Worm (Caenorhabditis elegans) whole organism, L3 larva: ENCODE measurements around the gene C16D9.1.

Experiments used
- ceh-16 ChIP-seq: sonication (generic microtip); optimal IDR thresholded peaks from 2 replicates; lab custom pipeline; 2017; ENCODE audit warnings: missing biosample characterization, missing genetic modification characterization
- ceh-28 ChIP-seq: fragments of 150-350 bp; optimal IDR thresholded peaks from 2 replicates; lab custom pipeline; 2014; ENCODE audit warnings: missing biosample characterization, missing genetic modification reagents, missing genetic modification characterization
- ceh-82 ChIP-seq: fragments of 150-350 bp; optimal IDR thresholded peaks from 2 replicates; lab custom pipeline; 2014; ENCODE audit warnings: missing biosample characterization, missing genetic modification characterization
- elt-1 ChIP-seq: fragments of 150-350 bp; optimal IDR thresholded peaks from 2 replicates; lab custom pipeline; 2014; ENCODE audit warnings: missing biosample characterization, missing genetic modification characterization
- mml-1 ChIP-seq: fragments of 150-350 bp; sonication (generic microtip); optimal IDR thresholded peaks from 3 replicates; lab custom pipeline; 2014; ENCODE audit warnings: missing biosample characterization, missing genetic modification characterization
- nhr-25 ChIP-seq: sonication (generic microtip); optimal IDR thresholded peaks from 2 replicates; lab custom pipeline; 2017; ENCODE audit warnings: missing biosample characterization, missing genetic modification characterization
- nhr-67 ChIP-seq: fragments of 150-350 bp; optimal IDR thresholded peaks from 2 replicates; lab custom pipeline; 2014; ENCODE audit warnings: missing biosample characterization, missing genetic modification characterization
- nhr-77 ChIP-seq: fragments of 150-350 bp; optimal IDR thresholded peaks from 2 replicates; lab custom pipeline; 2014; ENCODE audit warnings: missing biosample characterization, missing genetic modification characterization
- pha-4 ChIP-seq: fragments of 150-350 bp; optimal IDR thresholded peaks from 2 replicates; lab custom pipeline; 2014; ENCODE audit warnings: missing biosample characterization, missing genetic modification reagents, missing genetic modification characterization
- snpc-4 ChIP-seq: fragments of 150-350 bp; optimal IDR thresholded peaks from 2 replicates; lab custom pipeline; 2014; ENCODE audit warnings: missing biosample characterization, missing genetic modification characterization
- unc-62 ChIP-seq: fragments of 150-350 bp; sonication (generic microtip); optimal IDR thresholded peaks from 4 replicates; lab custom pipeline; 2014; ENCODE audit warnings: missing biosample characterization, missing genetic modification reagents, missing genetic modification characterization

DNA sequence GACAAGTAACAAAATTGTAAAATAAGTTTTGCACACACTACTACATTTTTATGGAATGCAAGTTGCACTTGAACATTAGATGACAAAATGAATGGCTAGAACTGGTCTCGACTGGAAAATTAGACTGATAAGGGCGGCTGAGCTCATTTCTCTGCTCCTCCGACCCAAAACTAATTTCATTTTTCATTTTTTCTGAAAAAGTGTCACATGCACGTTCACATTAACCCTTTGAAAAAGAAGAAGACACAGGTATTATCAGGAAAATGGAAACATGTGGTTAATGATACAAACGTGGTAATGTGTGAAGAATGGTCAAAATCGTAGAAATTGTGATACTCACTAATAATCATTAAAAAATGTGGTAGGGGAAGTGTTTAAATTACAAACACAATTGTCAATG is 47.9 kb downstream of the C16D9.1 start:
- TF ChIP-seq elt-1 (tag; lab: Kevin White, UChicago) (no peak), unc-62 (GFP tag; lab: Kevin White, UChicago) (no peak), nhr-77 (tag; lab: Kevin White, UChicago) (no peak), ceh-16 (tag; lab: Kevin White, UChicago) (no peak), snpc-4 (tag; lab: Kevin White, UChicago) (no peak), pha-4 (tag; lab: Kevin White, UChicago) (no peak), nhr-25 (tag; lab: Kevin White, UChicago) (no peak), nhr-67 (tag; lab: Kevin White, UChicago) (no peak), mml-1 (tag; lab: Kevin White, UChicago) (no peak), ceh-28 (tag; lab: Kevin White, UChicago) (no peak), ceh-82 (tag; lab: Kevin White, UChicago) (no peak)
